Fruit fly (Drosophila melanogaster) S2 (cell line): ENCODE results near the gene superdeath.

ENCODE experiments used
- CG8478 ChIP-seq: fragments of >200 bp; optimal IDR thresholded peaks from 2 replicates; lab custom pipeline; 2018
- CTCF ChIP-seq, 2 experiments: fragments of >200 bp; optimal IDR thresholded peaks; 2 replicates each; lab custom pipeline; 2018

superdeath gene

DNA sequence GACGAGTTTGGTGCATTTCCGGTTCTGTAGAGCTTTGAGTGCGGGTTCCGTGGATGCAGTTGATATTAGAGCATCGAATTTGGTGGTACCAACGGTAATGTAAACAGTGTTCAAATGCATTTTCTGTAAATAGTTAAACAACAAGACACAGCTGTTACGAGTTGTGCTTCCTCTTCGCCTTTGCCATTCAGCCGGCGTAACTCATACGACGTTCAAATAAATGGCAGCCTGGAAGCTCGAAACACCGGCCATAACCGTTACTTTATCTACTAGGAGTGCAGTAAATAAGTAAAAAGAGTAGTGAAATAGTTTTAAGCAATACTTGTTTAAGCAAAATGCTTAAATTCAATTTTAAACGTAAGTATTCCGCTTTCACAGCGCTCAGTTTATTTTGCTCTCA, at the start of gene superdeath, which contains the start of gene Alg13:
Gene superdeath (plus strand): TSS at position 256 of the 400 bp plus-strand sequence.
Gene Alg13 (minus strand): TSS at position 167 of the 400 bp plus-strand sequence.
- TF ChIP-seq CTCF (optimal IDR thresholded peaks at IDR 0.05; lab: Kevin White, UChicago) (no peak), CG8478 (lab: Kevin White, UChicago) (no peak)

DNA sequence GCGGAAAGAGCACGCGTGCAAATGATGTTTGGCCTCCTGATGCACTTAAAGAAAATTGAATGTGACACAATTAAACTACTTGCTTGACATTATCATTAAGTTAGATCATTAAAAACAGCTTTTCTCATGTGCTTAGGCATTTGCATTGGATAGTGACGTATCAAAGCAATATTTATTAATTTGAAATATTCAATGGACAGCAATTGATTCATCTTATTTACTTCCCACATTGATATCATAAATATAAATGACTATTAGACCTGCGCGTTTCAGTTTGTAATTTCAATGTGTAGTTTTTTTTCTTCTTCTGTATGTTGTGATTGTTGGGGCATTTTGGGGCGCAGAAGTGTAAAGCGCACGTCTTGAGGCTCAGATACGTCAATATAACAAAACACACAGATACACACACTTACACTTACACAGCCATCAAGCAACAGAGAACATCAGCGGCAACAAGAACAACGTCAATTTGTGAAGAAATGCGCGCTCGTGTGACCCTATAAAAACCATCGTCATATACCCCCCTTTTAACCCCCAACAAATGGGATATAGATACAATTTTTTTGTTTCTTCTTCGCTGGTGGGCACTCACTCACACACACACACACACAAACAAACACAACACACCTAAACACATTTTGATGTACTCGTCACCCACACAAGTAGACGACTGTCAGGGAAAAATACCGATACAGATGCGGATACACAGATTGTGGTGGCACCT, 49.4 kb upstream of the superdeath start:
- TF ChIP-seq CG8478 (lab: Kevin White, UChicago) (no peak), CTCF (optimal IDR thresholded peaks at IDR 0.05; lab: Kevin White, UChicago) (no peak)

DNA sequence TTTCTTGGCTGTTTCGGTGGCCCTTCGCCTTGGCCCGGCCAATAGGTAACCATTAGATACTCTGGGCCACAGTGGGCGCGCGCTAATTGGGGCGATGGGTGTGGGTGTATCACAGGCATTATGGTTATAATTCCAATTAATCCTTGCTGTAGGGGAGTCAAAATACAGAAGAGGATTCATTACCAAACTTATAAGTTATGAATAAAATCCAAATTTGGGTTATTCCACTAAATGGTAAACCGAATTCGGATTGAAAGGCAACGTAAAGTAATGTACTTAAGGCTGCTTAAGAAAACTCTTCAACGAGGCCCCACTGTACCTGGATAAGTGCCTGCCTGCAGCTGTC, 48.8 kb upstream of the superdeath start:
- TF ChIP-seq CG8478 (lab: Kevin White, UChicago), result no peak
- no peak for TF ChIP-seq CTCF (optimal IDR thresholded peaks at IDR 0.05; lab: Kevin White, UChicago)

DNA sequence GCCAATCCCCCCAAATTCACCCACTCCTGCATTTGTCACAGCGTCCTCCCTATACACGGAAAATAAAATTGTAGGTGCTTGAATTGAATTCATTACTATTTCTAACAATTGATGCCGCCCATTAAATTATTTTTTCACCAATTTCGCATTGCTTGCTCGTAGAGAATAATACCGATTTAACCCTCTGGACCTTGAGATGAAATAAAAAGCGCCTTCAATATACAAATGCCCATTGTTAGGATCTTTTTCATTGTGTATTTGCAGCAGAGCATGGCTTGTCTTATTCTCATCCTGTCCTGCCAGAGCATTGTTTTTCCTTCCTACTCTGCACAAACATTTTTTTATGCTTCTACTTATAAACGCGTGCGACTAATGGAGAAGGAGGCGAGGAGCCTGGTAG, 46.9 kb upstream of the superdeath start:
- TF ChIP-seq CTCF (optimal IDR thresholded peaks at IDR 0.05; lab: Kevin White, UChicago), result no peak

DNA sequence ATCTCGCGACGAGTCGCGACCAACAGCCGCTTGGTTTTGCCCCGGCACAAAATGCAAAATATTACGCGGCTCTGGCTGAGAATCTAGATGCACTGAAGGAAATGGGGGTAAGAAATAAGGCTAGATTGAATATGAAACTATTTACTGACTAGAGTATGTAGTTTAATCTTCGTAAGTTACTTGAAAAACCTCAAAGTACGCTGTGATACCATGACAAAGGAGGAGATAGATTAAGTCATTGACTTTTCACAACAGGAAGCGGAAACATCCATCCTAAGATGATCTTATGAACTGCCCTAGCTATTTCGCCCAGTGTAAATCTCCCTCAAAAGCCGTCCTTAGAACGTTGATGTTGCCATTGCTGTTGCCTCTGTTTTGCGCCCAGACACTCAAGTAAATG, 44.3 kb upstream of the superdeath start:
- TF ChIP-seq CTCF (optimal IDR thresholded peaks at IDR 0.05; lab: Kevin White, UChicago) (no peak), CG8478 (lab: Kevin White, UChicago) (no peak)

DNA sequence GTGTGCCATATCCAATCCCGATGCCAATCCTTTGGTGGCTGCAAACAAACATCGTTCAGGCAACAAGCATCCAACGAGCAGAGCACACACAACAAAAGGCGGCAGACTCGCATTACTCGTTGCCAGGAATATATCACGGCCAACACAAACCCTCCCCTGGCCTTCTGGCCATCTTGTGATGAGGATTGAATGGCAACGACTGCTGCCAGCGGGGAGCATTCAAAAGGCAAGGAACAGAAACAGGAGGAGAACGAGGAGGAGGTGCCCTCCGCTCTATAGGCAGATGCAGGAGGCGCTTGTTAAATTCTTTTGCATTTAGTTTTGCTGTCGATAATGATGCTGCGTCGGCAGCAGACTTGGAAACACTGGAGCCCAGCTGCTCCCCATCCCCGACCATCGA, 42.9 kb upstream of the superdeath start:
- no peak for TF ChIP-seq CTCF (optimal IDR thresholded peaks at IDR 0.05; lab: Kevin White, UChicago)
- TF ChIP-seq CG8478 (lab: Kevin White, UChicago), result no peak

DNA sequence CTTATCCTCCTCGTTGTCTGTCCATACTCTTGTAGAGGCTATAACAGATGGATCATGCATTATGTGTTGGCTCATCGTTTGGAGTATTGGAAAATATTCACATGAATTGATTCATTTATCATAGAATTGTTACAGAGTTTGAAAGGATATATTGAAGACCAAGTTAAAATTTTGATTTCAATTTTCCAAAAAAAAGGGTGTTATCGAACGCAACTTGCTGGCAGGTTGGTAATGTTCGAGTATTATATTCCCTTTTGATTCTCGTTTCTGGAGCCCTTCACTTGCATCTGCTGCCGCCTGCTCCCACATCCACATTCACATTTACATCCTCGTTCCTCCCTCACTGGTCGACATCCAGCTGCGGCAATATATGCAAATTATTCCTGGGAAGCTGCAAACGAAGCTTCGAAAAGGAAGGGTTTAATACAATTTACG, 42.4 kb upstream of the superdeath start:
- TF ChIP-seq CTCF (optimal IDR thresholded peaks at IDR 0.05; lab: Kevin White, UChicago) (no peak), CG8478 (lab: Kevin White, UChicago) (no peak)

DNA sequence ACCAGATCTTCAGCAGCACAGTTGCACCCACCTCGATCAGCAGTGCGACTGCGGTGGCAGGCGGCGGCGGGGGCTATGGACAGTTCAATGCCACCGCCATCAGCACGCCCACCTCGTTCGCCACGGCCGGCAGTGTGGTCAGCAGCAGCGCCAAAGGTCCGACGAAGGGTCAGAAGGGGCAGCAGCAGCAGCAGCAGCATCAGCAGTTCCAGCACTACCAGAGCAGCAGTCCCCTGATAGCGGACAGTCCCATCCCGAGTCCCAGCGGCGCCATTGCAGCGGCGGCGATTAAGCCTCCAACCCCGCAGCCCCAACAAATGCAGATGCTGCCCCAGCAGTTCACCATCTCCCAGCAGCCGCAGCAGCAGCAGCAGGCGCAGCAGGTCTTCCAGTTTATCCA, 40.4 kb upstream of the superdeath start:
- TF ChIP-seq CTCF (optimal IDR thresholded peaks at IDR 0.05; lab: Kevin White, UChicago), result no peak
- TF ChIP-seq CG8478 (lab: Kevin White, UChicago), result no peak

DNA sequence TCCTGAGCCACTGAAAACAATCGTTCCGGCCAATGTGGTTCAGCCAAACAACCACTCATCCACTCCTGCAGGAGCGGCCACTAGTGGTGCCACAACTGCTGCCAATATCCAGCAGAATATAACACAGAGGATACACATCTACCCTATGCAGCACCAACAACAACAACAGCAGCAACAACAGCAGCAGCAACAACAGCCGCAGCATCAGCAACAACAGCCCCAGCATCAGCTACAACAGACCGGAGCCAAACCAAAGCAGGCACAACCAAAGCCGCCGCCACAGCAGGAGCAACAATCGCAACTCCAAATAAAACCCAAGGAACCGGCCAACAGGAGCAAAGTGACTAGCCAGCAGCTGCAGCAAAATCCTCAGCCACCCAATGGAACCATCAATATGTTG, 35.2 kb upstream of the superdeath start:
- TF ChIP-seq CTCF (optimal IDR thresholded peaks at IDR 0.05; lab: Kevin White, UChicago) (no peak), CG8478 (lab: Kevin White, UChicago) (no peak)

DNA sequence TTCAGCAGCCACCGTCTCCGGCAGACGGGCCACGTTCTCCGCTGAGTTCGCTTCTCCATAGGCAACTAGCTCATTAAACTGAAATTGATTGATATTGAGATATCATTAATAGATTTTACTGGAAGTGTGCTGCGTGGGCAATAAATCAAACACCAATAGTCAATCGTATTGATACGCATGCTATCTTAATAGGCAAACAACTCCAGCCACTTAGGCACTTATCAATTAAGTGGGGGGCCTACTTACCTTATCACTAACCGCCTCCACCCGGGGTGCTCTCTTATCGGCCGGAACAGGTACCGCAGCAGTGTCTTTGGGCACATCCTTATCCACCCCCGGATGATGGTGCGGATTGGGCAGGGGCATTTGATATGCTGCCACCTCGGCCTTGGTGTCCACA, 26.7 kb upstream of the superdeath start:
- no peak for TF ChIP-seq CG8478 (lab: Kevin White, UChicago)
- TF ChIP-seq CTCF (optimal IDR thresholded peaks at IDR 0.05; lab: Kevin White, UChicago), result no peak

DNA sequence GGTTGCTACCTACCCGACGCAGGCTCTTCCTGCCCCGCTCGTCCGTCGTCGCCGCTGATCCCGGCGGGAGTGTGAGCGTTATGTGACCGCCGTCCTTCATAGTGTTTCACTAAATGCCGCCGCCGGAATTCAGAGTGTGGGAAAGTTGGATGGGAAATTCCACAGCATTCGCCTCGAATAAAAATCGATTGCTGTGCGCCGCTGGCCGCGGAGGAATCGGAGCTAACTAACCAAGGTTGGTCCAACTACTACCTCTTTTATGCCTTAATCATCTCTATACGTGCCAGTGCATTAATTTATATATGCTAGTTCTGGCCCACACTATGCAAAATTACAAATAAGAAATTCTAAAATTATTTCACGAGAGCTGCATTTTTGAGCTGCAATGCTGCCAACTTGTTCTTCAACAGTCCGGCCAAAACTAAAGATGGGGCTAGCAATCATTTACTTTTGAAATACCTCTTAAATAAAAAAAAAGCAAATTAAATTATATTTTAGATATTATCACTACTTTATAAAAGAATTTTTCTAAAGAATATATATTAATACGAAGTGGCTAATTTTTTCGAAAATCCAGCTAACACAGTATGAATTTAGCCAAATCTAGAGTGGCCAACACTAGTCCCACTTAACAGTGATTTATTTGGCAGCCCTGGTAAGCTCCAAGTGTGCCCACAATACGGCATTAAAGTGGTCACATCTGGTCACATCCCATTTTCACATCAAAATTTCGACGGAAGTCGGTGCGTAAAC, 25.9 kb upstream of the superdeath start, which contains the start of the genes alpha-Man-Ib and Pdhb:
Gene alpha-Man-Ib (minus strand): TSS at position 425 of the 753 bp plus-strand sequence.
Gene Pdhb (plus strand): TSS at position 674 of the 753 bp plus-strand sequence.
- TF ChIP-seq CG8478 (lab: Kevin White, UChicago) (no peak), CTCF (optimal IDR thresholded peaks at IDR 0.05; lab: Kevin White, UChicago) (no peak)

DNA sequence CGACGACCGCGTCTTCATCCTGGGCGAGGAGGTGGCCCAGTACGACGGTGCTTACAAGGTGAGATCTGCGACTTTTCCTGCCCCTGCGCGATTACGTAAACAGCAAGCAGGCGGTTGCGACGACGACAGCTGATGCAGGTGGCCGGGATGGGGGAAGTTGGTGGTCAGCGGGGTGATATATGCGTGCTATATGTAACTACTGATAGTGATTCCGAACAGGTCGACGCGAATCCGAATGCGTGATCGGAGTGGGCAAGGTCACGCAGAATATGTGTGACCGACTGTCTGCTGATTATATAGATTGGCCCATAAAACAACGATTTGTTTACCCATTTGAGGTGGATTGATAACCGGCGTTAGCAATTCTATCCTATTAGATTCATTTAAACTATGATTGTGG, 25.1 kb upstream of the superdeath start:
- TF ChIP-seq CG8478 (lab: Kevin White, UChicago), result no peak
- no peak for TF ChIP-seq CTCF (optimal IDR thresholded peaks at IDR 0.05; lab: Kevin White, UChicago)

DNA sequence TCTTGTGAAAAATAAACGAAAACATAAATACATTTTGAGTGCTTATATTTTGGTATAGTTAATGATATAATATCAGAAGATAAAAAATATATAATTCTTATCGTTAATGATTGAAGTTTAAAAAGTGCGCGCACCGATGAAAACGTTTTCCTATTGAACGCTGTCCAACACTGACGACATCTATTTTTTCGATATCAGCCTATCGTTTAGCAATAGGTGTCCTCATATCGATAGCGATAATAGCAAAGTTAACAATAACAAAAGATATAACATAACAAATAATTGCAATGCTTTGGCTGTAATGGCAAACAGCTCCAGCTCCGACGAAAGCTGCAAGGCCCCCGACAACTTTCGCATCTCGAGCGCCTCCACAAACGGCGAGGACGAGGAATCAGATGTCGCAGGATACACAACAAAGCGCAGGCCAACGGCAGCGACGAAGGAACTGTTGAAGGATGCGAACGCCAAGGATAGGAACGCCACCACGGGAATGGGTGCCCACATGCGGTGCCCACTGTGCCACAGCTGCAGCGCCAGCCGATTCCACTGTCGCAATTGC, 22.2 kb upstream of the superdeath start, which contains the start of gene Atg14:
Gene Atg14 (plus strand): TSS at position 225 of the 559 bp plus-strand sequence.
- TF ChIP-seq CTCF (optimal IDR thresholded peaks at IDR 0.05; lab: Kevin White, UChicago), result no peak
- no peak for TF ChIP-seq CG8478 (lab: Kevin White, UChicago)

DNA sequence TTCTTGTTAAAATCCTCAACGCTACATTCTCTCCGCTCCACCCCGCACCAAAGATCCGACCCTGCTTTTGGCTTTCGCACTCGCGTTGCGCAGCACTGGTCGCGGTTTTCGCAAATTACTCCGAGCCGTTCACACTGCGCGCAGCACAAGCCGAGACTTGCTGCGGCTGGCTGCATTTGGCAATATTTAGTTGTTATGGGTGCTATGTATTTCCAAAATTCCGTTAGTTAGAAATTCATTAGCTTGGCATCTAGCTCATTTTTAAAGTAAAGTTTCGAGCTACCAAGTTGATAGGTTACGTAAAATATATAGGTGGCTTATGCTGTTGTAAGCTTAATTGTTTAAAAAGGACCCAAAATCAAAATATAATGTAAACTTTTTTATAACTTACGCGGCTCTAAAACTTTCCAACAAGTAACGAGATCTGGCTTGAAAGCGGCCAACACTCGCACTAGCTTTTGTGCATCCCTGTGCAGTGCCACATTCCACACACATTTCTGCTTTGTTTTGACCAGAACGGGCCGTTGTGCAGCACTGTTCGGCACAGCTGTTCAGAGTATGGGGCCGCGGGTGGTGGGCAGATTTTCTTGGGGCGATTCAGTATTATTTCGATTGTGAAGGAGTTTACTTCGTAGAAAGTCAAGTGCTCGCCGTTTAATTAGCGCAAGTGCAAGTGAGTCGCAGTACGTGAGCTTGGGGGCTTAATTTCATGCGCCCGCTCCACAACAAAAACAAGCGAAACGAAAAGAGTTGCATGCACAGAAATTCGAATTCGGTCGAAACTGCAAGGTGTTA, 15.4 kb upstream of the superdeath start, which contains the start of the genes yem and Ctl2:
Gene yem (minus strand): TSS at position 63 of the 795 bp plus-strand sequence.
Gene Ctl2 (plus strand): TSS at position 554 of the 795 bp plus-strand sequence.
- TF ChIP-seq CG8478 (lab: Kevin White, UChicago) (no peak), CTCF (optimal IDR thresholded peaks at IDR 0.05; lab: Kevin White, UChicago) (no peak)
